Fruit fly (Drosophila melanogaster) whole organism, embryonic: Measurements from ENCODE around the gene CG16775.
A peak's percentile ranks its signal among the peaks of the same experiment; 100 is the strongest.

Source experiments
- Ada2b ChIP-seq: fragments of 200-800 bp; sonication (Bioruptor generic); IDR thresholded peaks from 2 replicates; pipeline ENCODE4 v1.3.6; 2022; ENCODE audit warnings: missing biosample characterization, missing genetic modification characterization
- Adf1 ChIP-seq: fragments of 200-800 bp; sonication (Bioruptor generic); IDR thresholded peaks from 2 replicates; pipeline ENCODE4 v1.3.6; 2022; ENCODE audit warnings: missing biosample characterization, missing genetic modification characterization
- Atf-2 ChIP-seq: fragments of 200-800 bp; sonication (Bioruptor generic); optimal IDR thresholded peaks from 2 replicates; lab custom pipeline; 2016; ENCODE audit warnings: missing biosample characterization, missing genetic modification characterization
- BtbVII ChIP-seq: fragments of 200-800 bp; sonication (Bioruptor generic); optimal IDR thresholded peaks from 3 replicates; lab custom pipeline; 2017; ENCODE audit warnings: missing biosample characterization, mild to moderate bottlenecking, missing genetic modification characterization
- Bteb2 ChIP-seq: fragments of 200-800 bp; sonication (Bioruptor generic); optimal IDR thresholded peaks from 2 replicates; lab custom pipeline; 2016; ENCODE audit warnings: missing biosample characterization, missing genetic modification characterization
- CG10267 ChIP-seq: fragments of 200-800 bp; sonication (Bioruptor generic); optimal IDR thresholded peaks from 2 replicates; lab custom pipeline; 2018; ENCODE audit warnings: missing biosample characterization, mild to moderate bottlenecking, missing genetic modification characterization, moderate library complexity
- CG10321 ChIP-seq: fragments of 200-800 bp; sonication (Bioruptor generic); IDR thresholded peaks from 2 replicates; pipeline ENCODE4 v1.3.6; 2022; ENCODE audit warnings: missing biosample characterization, missing genetic modification characterization
- CG10366 ChIP-seq: fragments of 200-800 bp; sonication (Bioruptor generic); IDR thresholded peaks from 2 replicates; pipeline ENCODE4 v1.3.6; 2022; ENCODE audit warnings: missing biosample characterization, missing genetic modification characterization
- CG10462 ChIP-seq: fragments of 200-800 bp; sonication (Bioruptor generic); optimal IDR thresholded peaks from 2 replicates; lab custom pipeline; 2016; ENCODE audit warnings: missing biosample characterization, missing genetic modification characterization
- CG12744 ChIP-seq: fragments of 200-800 bp; sonication (Bioruptor generic); optimal IDR thresholded peaks from 2 replicates; lab custom pipeline; 2016; ENCODE audit warnings: missing biosample characterization, missing genetic modification characterization
- CG13296 ChIP-seq: fragments of 200-800 bp; sonication (Bioruptor generic); optimal IDR thresholded peaks from 3 replicates; lab custom pipeline; 2018; ENCODE audit warnings: missing biosample characterization, mild to moderate bottlenecking, missing genetic modification characterization
- CG1529 ChIP-seq: fragments of 200-800 bp; sonication (Bioruptor generic); optimal IDR thresholded peaks from 3 replicates; lab custom pipeline; 2018; ENCODE audit warnings: missing biosample characterization, missing genetic modification characterization
- CG1602 ChIP-seq: fragments of 200-800 bp; sonication (Bioruptor generic); optimal IDR thresholded peaks from 3 replicates; lab custom pipeline; 2016; ENCODE audit warnings: missing biosample characterization, missing genetic modification characterization
- CG17385 ChIP-seq: fragments of 200-800 bp; sonication (Bioruptor generic); optimal IDR thresholded peaks from 3 replicates; lab custom pipeline; 2018; ENCODE audit warnings: missing biosample characterization, mild to moderate bottlenecking, missing genetic modification characterization
- CG17802 ChIP-seq: fragments of 200-800 bp; sonication (Bioruptor generic); optimal IDR thresholded peaks from 2 replicates; lab custom pipeline; 2018; ENCODE audit warnings: missing biosample characterization, mild to moderate bottlenecking, missing genetic modification characterization, moderate library complexity
- CG17829 ChIP-seq: fragments of 200-800 bp; optimal IDR thresholded peaks from 2 replicates; lab custom pipeline; 2019; ENCODE audit warnings: missing biosample characterization, mild to moderate bottlenecking, missing genetic modification characterization, moderate library complexity
- CG2199 ChIP-seq: fragments of 200-800 bp; sonication (Bioruptor generic); IDR thresholded peaks from 3 replicates; pipeline ENCODE4 v1.3.6; 2022; ENCODE audit warnings: missing biosample characterization, missing genetic modification characterization
- CG30403 ChIP-seq: fragments of 200-800 bp; sonication (Bioruptor generic); optimal IDR thresholded peaks from 3 replicates; lab custom pipeline; 2016; ENCODE audit warnings: missing biosample characterization, missing genetic modification characterization
- CG3281 ChIP-seq: fragments of 200-800 bp; sonication (Bioruptor generic); optimal IDR thresholded peaks from 3 replicates; lab custom pipeline; 2017; ENCODE audit warnings: missing biosample characterization, mild to moderate bottlenecking, missing genetic modification characterization
- CG43689 ChIP-seq: fragments of 200-800 bp; sonication (Bioruptor generic); IDR thresholded peaks from 2 replicates; pipeline ENCODE4 v1.3.6; 2022; ENCODE audit warnings: missing biosample characterization, missing genetic modification characterization
- CG6854 ChIP-seq: fragments of 200-800 bp; sonication (Bioruptor generic); optimal IDR thresholded peaks from 3 replicates; lab custom pipeline; 2017; ENCODE audit warnings: missing biosample characterization, mild to moderate bottlenecking, missing genetic modification characterization
- CG7745 ChIP-seq: fragments of 200-800 bp; sonication (Bioruptor generic); optimal IDR thresholded peaks from 2 replicates; lab custom pipeline; 2018; ENCODE audit warnings: missing biosample characterization, mild to moderate bottlenecking, missing genetic modification characterization, moderate library complexity
- CG7839 ChIP-seq: fragments of 200-800 bp; sonication (Bioruptor generic); optimal IDR thresholded peaks from 3 replicates; lab custom pipeline; 2018; ENCODE audit warnings: missing biosample characterization, mild to moderate bottlenecking, missing genetic modification characterization, moderate library complexity
- CG9932 ChIP-seq: fragments of 200-800 bp; sonication (Bioruptor generic); IDR thresholded peaks from 2 replicates; pipeline ENCODE4 v1.3.6; 2022; ENCODE audit warnings: missing biosample characterization, missing genetic modification characterization
- D ChIP-seq, 2 experiments: fragments of 200-800 bp in 1 of 2; fragments of >200 bp in 1 of 2; sonication (Bioruptor generic) in 1 of 2; optimal IDR thresholded peaks; 2 replicates in 1 of 2; 3 replicates in 1 of 2; lab custom pipeline; 2017; ENCODE audit warnings: mild to moderate bottlenecking in 1 of 2, missing biosample characterization in 1 of 2, missing genetic modification characterization in 1 of 2, missing genetic modification reagents in 1 of 2
- Dek ChIP-seq: fragments of 200-800 bp; sonication (Bioruptor generic); optimal IDR thresholded peaks from 3 replicates; lab custom pipeline; 2019; ENCODE audit warnings: missing biosample characterization, mild to moderate bottlenecking, missing genetic modification characterization, moderate library complexity
- Dll ChIP-seq: fragments of 200-800 bp; sonication (Bioruptor generic); IDR thresholded peaks from 4 replicates; pipeline ENCODE4 v1.3.6; 2022; ENCODE audit warnings: missing biosample characterization, missing genetic modification characterization; ENCODE audit not compliant: partially characterized antibody
- Dref ChIP-seq: fragments of 200-800 bp; sonication (Bioruptor generic); IDR thresholded peaks from 2 replicates; pipeline ENCODE4 v1.3.6; 2022; ENCODE audit warnings: missing biosample characterization, missing genetic modification characterization
- HLH4C ChIP-seq: fragments of 200-800 bp; sonication (Bioruptor generic); IDR thresholded peaks from 3 replicates; pipeline ENCODE4 v1.3.6; 2022; ENCODE audit warnings: missing biosample characterization, missing genetic modification characterization; ENCODE audit not compliant: partially characterized antibody
- HmgZ ChIP-seq: fragments of 200-800 bp; sonication (Bioruptor generic); optimal IDR thresholded peaks from 2 replicates; lab custom pipeline; 2018; ENCODE audit warnings: missing biosample characterization, mild to moderate bottlenecking, missing genetic modification characterization
- Hr39 ChIP-seq: fragments of >200 bp; optimal IDR thresholded peaks from 2 replicates; lab custom pipeline; 2017
- Jarid2 ChIP-seq: fragments of 200-800 bp; sonication (Bioruptor generic); optimal IDR thresholded peaks from 3 replicates; lab custom pipeline; 2017; ENCODE audit warnings: mild to moderate bottlenecking, missing biosample characterization, missing genetic modification reagents, missing genetic modification characterization
- Nf-YB ChIP-seq: fragments of 200-800 bp; sonication (Bioruptor generic); optimal IDR thresholded peaks from 3 replicates; lab custom pipeline; 2019; ENCODE audit warnings: missing biosample characterization, mild to moderate bottlenecking, missing genetic modification characterization, moderate library complexity
- ash1 ChIP-seq: fragments of 200-800 bp; sonication (Bioruptor generic); optimal IDR thresholded peaks from 2 replicates; lab custom pipeline; 2018; ENCODE audit warnings: missing biosample characterization, mild to moderate bottlenecking, missing genetic modification characterization
- bigmax ChIP-seq: fragments of 200-800 bp; sonication (Bioruptor generic); optimal IDR thresholded peaks from 2 replicates; lab custom pipeline; 2018; ENCODE audit warnings: missing biosample characterization, mild to moderate bottlenecking, missing genetic modification characterization
- chinmo ChIP-seq: fragments of 200-800 bp; sonication (Bioruptor generic); IDR thresholded peaks from 4 replicates; pipeline ENCODE4 v1.3.6; 2022; ENCODE audit warnings: missing biosample characterization, missing genetic modification characterization; ENCODE audit not compliant: partially characterized antibody
- esg ChIP-seq: fragments of 200-800 bp; sonication (Bioruptor generic); conservative IDR thresholded peaks from 2 replicates; pipeline ENCODE4 v1.3.6; 2022; ENCODE audit warnings: missing biosample characterization, missing genetic modification characterization
- gfzf ChIP-seq: fragments of 200-800 bp; sonication (Bioruptor generic); optimal IDR thresholded peaks from 2 replicates; lab custom pipeline; 2016; ENCODE audit warnings: missing biosample characterization, mild to moderate bottlenecking, missing genetic modification characterization, moderate library complexity
- lov ChIP-seq, 2 experiments: fragments of 200-800 bp in 1 of 2; fragments of >200 bp in 1 of 2; sonication (Bioruptor generic) in 1 of 2; IDR thresholded peaks in 1 of 2; optimal IDR thresholded peaks in 1 of 2; 2 replicates in 1 of 2; 3 replicates in 1 of 2; pipeline versions ENCODE4 v1.3.6 to Lab custom; 2017 to 2022; ENCODE audit warnings: missing biosample characterization in 1 of 2, missing genetic modification characterization in 1 of 2
- maf-S ChIP-seq: fragments of 200-800 bp; sonication (Bioruptor generic); optimal IDR thresholded peaks from 2 replicates; lab custom pipeline; 2016; ENCODE audit warnings: missing biosample characterization, missing genetic modification characterization
- mirr ChIP-seq: fragments of 200-800 bp; sonication (Bioruptor generic); optimal IDR thresholded peaks from 3 replicates; lab custom pipeline; 2018; ENCODE audit warnings: missing biosample characterization, mild to moderate bottlenecking, missing genetic modification characterization
- nom ChIP-seq: fragments of 200-800 bp; sonication (Bioruptor generic); optimal IDR thresholded peaks from 2 replicates; lab custom pipeline; 2017; ENCODE audit warnings: missing biosample characterization, missing genetic modification characterization, mild to moderate bottlenecking, moderate library complexity, missing genetic modification reagents
- org-1 ChIP-seq: fragments of 200-800 bp; sonication (Bioruptor generic); optimal IDR thresholded peaks from 2 replicates; lab custom pipeline; 2017; ENCODE audit warnings: missing biosample characterization, missing genetic modification characterization
- p53 ChIP-seq: fragments of 200-800 bp; sonication (Bioruptor generic); optimal IDR thresholded peaks from 2 replicates; lab custom pipeline; 2016; ENCODE audit warnings: missing biosample characterization, missing genetic modification characterization
- repo ChIP-seq: fragments of 200-800 bp; sonication (Bioruptor generic); optimal IDR thresholded peaks from 2 replicates; lab custom pipeline; 2016; ENCODE audit warnings: missing biosample characterization, missing genetic modification characterization
- slp2 ChIP-seq: fragments of 200-800 bp; sonication (Bioruptor generic); optimal IDR thresholded peaks from 2 replicates; lab custom pipeline; 2016; ENCODE audit warnings: missing biosample characterization, missing genetic modification characterization
- toy ChIP-seq: fragments of 200-800 bp; sonication (Bioruptor generic); IDR thresholded peaks from 2 replicates; pipeline ENCODE4 v1.3.6; 2022; ENCODE audit warnings: missing biosample characterization, missing genetic modification characterization
- usp ChIP-seq: fragments of >200 bp; optimal IDR thresholded peaks from 2 replicates; lab custom pipeline; 2017; ENCODE audit warnings: missing biosample characterization, missing genetic modification characterization

The CG16775 gene

DNA sequence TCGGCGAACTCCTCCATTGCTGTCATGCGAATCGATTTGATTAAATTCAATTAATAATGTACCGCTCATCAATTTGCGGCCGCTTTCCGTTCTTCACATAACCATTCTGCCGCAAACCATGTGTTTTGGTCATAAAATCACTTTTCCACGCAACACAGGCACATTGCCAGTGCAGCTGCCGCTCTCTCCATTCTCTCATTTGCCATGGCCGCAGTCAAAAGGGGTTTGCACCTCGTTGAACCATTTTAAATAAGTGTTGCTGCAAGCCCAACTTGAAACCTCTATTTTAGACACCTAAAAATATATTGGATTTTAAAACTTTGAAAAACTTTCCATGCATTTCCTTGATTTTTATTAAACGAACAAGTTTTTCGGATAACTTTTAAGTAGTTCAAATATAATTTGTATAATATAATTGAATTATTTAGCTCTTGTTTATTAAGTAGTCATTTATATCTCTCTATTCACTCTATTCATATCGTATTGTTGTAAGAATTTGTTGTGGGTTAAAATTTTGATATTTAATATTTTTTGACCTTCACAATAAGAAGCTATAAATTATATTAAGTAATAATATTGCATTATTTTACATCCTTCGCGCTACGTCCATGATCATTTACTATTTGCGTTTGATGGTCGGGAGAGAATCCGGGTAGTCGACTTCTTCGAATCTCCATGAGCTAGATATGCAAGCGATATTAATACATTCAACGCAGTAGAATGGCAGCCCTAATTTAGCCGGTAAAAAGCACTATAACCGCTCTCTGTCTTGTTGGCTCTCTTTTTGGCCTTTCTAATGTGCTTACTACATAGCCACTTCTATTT lies 29.6 kb downstream of the CG16775 start, which contains the start of gene CG5535 (continued):
- TF ChIP-seq CG10366 (GFP tag; lab: Robert Waterston, UW) (peak; percentile 69), CG7745 (tag; lab: Kevin White, UChicago) (no peak), lov (optimal IDR thresholded peaks at IDR 0.05; lab: Kevin White, UChicago) (no peak), lov (GFP tag; IDR thresholded peaks at IDR 0.05; lab: Robert Waterston, UW) (peak; percentile 82; the same call in 2 of the 3 replicates), CG10321 (GFP tag; lab: Robert Waterston, UW) (no peak), org-1 (peak; percentile 82), toy (GFP tag; lab: Robert Waterston, UW) (no peak; the same call in 1 of the 2 replicates), CG30403 (GFP tag; lab: Kevin White, UChicago) (peak; percentile 92), CG17802 (peak; percentile 8), Nf-YB (peak; percentile 73), CG17385 (peak; percentile 80), Jarid2 (GFP tag; lab: Kevin White, UChicago) (peak; percentile 35), ash1 (GFP tag; lab: Kevin White, UChicago) (no peak), repo (no peak), usp (GFP tag; lab: Kevin White, UChicago) (no peak), chinmo (peak; percentile 63; the same call in 1 of the 4 replicates), D (optimal IDR thresholded peaks at IDR 0.05; lab: Kevin White, UChicago) (no peak), D (GFP tag; optimal IDR thresholded peaks at IDR 0.05; lab: Kevin White, UChicago) (peak; percentile 80), CG10267 (peak; percentile 77), Ada2b (peak; percentile 33), CG17829 (tag; lab: Kevin White, UChicago) (peak; percentile 86), Adf1 (GFP tag; lab: Robert Waterston, UW) (no peak), CG1529 (GFP tag; lab: Kevin White, UChicago) (peak; percentile 68), maf-S (GFP tag; lab: Kevin White, UChicago) (peak; percentile 42), CG7839 (peak; percentile 90), Hr39 (lab: Kevin White, UChicago) (no peak), esg (peak; percentile 61), p53 (no peak), slp2 (GFP tag; lab: Kevin White, UChicago) (peak; percentile 21), Dek (tag; lab: Kevin White, UChicago) (peak; percentile 71), HmgZ (tag; lab: Kevin White, UChicago) (peak; percentile 44), gfzf (no peak), CG10462 (peak; percentile 64), Dref (GFP tag; lab: Robert Waterston, UW) (no peak), mirr (GFP tag; lab: Kevin White, UChicago) (peak; percentile 36), Atf-2 (GFP tag; lab: Kevin White, UChicago) (peak; percentile 17), HLH4C (GFP tag; lab: Robert Waterston, UW) (no peak), nom (GFP tag; lab: Kevin White, UChicago) (peak; percentile 17), CG12744 (GFP tag; lab: Kevin White, UChicago) (no peak), BtbVII (peak; percentile 79), CG13296 (GFP tag; lab: Kevin White, UChicago) (peak; percentile 81), Bteb2 (GFP tag; lab: Kevin White, UChicago) (peak; percentile 15), CG1602 (GFP tag; lab: Kevin White, UChicago) (peak; percentile 70), CG2199 (GFP tag; lab: Robert Waterston, UW) (peak; percentile 74), CG43689 (GFP tag; lab: Robert Waterston, UW) (0 out of 2 replicates have a peak, but pooled peaks have one; percentile 19), CG6854 (peak; percentile 63), Dll (GFP tag; lab: Robert Waterston, UW) (no peak), CG3281 (GFP tag; lab: Kevin White, UChicago) (peak; percentile 80), bigmax (GFP tag; lab: Kevin White, UChicago) (no peak), CG9932 (GFP tag; lab: Robert Waterston, UW) (peak; percentile 64)
